Worm (Caenorhabditis elegans): Measurements from ENCODE around the gene arp-1.
"Not testable (repeated sequence)": the region's sequence is repeated elsewhere in the genome, so short reads cannot be mapped to it uniquely, and the experiment has no call there.

Gene arp-1

ce11 chrII:15169811-15170282 lies 49.7 kb downstream of the arp-1 start, which contains the start of gene gst-29:
gst-29 (minus strand) TSS chrII:15169861.
- no peak for TF ChIP-seq unc-42 (tag; optimal IDR thresholded peaks at IDR 0.05)
- no peak for TF ChIP-seq nhr-232 (tag; optimal IDR thresholded peaks at IDR 0.05)
- TF ChIP-seq hlh-6 (tag; optimal IDR thresholded peaks at IDR 0.05), result no peak
- no peak for TF ChIP-seq pax-1 (tag; optimal IDR thresholded peaks at IDR 0.05)
- TF ChIP-seq pat-9 (tag; optimal IDR thresholded peaks at IDR 0.05), result no peak

ce11 chrII:15171816-15172215 lies 51.7 kb downstream of the arp-1 start, which contains the start of gene gst-39:
gst-39 (minus strand) TSS chrII:15171916.
- TF ChIP-seq ttx-3, hlh-15, ztf-16 (tag; optimal IDR thresholded peaks at IDR 0.05): not testable (repeated sequence)
